Fruit fly (Drosophila melanogaster): Measurements from ENCODE around the gene CG13308.

CG13308 gene

dm6 chr3L:8827133-8827867, 19.0 kb downstream of the CG13308 start, which contains the start of gene dally (continued):
- TF ChIP-seq CG17385 (GFP tag; optimal IDR thresholded peaks at IDR 0.05): peak; percentile 41
- TF ChIP-seq CG34224 (GFP tag; IDR thresholded peaks at IDR 0.05; ENCODE audit: partially characterized antibody): peak; percentile 61
- peak; percentile 50 for TF ChIP-seq CG12071 (GFP tag; optimal IDR thresholded peaks at IDR 0.05)
- TF ChIP-seq CG17186 (GFP tag; optimal IDR thresholded peaks at IDR 0.05): no peak
- peak; percentile 16 for TF ChIP-seq CG1603 (tag; optimal IDR thresholded peaks at IDR 0.05)
- no peak for TF ChIP-seq gfzf (GFP tag; optimal IDR thresholded peaks at IDR 0.05)
- no peak for TF ChIP-seq Abd-B (GFP tag; optimal IDR thresholded peaks at IDR 0.05)
- no peak for TF ChIP-seq CG10654 (GFP tag; optimal IDR thresholded peaks at IDR 0.05)
- TF ChIP-seq Ets97D (GFP tag; optimal IDR thresholded peaks at IDR 0.05): peak; percentile 10
- peak; percentile 55 for TF ChIP-seq Rfx (GFP tag; IDR thresholded peaks at IDR 0.05)
- TF ChIP-seq CG14441 (GFP tag; IDR thresholded peaks at IDR 0.05): 0 out of 2 replicates have a peak, but pooled peaks have one; percentile 6
- TF ChIP-seq Tbp (GFP tag; optimal IDR thresholded peaks at IDR 0.05): no peak
- peak; percentile 8 for TF ChIP-seq CG6765 (GFP tag; optimal IDR thresholded peaks at IDR 0.05)
- no peak for TF ChIP-seq BtbVII (GFP tag; optimal IDR thresholded peaks at IDR 0.05)
- TF ChIP-seq dysf (GFP tag; IDR thresholded peaks at IDR 0.05): no peak
- no peak for TF ChIP-seq CG34422 (GFP tag; IDR thresholded peaks at IDR 0.05)
- TF ChIP-seq Mes4 (GFP tag; optimal IDR thresholded peaks at IDR 0.05): no peak
- peak; percentile 88 for TF ChIP-seq HLHmδ (GFP tag; optimal IDR thresholded peaks at IDR 0.05)
- TF ChIP-seq CG33557 (GFP tag; optimal IDR thresholded peaks at IDR 0.05): no peak
- TF ChIP-seq CG3847 (GFP tag; IDR thresholded peaks at IDR 0.05): no peak
- peak; percentile 34 for TF ChIP-seq sd (tag; optimal IDR thresholded peaks at IDR 0.05)
- peak; percentile 54 for TF ChIP-seq slbo (GFP tag; IDR thresholded peaks at IDR 0.05)
- TF ChIP-seq CG4360 (GFP tag; IDR thresholded peaks at IDR 0.05): peak; percentile 48; the same call in 1 of the 2 replicates
- TF ChIP-seq ATbp (GFP tag; optimal IDR thresholded peaks at IDR 0.05): no peak
- TF ChIP-seq CG9932 (GFP tag; IDR thresholded peaks at IDR 0.05): peak; percentile 41
- TF ChIP-seq D19B (GFP tag; optimal IDR thresholded peaks at IDR 0.05): no peak
- TF ChIP-seq hth (optimal IDR thresholded peaks at IDR 0.05): no peak
- TF ChIP-seq sug (tag; optimal IDR thresholded peaks at IDR 0.05): peak; percentile 26
- no peak for TF ChIP-seq Bteb2 (GFP tag; optimal IDR thresholded peaks at IDR 0.05)
- TF ChIP-seq Bgb (GFP tag; IDR thresholded peaks at IDR 0.05; ENCODE audit: partially characterized antibody): no peak; the same call in 1 of the 2 replicates
- no peak for TF ChIP-seq Hr3 (GFP tag; optimal IDR thresholded peaks at IDR 0.05)
- no peak for TF ChIP-seq ham (GFP tag; IDR thresholded peaks at IDR 0.05)
- no peak for TF ChIP-seq NK7.1 (GFP tag; optimal IDR thresholded peaks at IDR 0.05)
- peak; percentile 2 for TF ChIP-seq Meics (GFP tag; optimal IDR thresholded peaks at IDR 0.05)
- peak; percentile 19 for TF ChIP-seq BEAF-32 (GFP tag; optimal IDR thresholded peaks at IDR 0.05)
- TF ChIP-seq TFAM (GFP tag; optimal IDR thresholded peaks at IDR 0.05): no peak
- no peak for TF ChIP-seq cad (GFP tag; optimal IDR thresholded peaks at IDR 0.05)
- TF ChIP-seq Vsx1 (GFP tag; optimal IDR thresholded peaks at IDR 0.05): peak; percentile 5
- TF ChIP-seq fd64A (GFP tag; optimal IDR thresholded peaks at IDR 0.05): peak; percentile 15
- TF ChIP-seq CG17359 (tag; optimal IDR thresholded peaks at IDR 0.05): peak; percentile 36
- no peak for TF ChIP-seq schlank (tag; optimal IDR thresholded peaks at IDR 0.05)
- TF ChIP-seq CG6175 (GFP tag; IDR thresholded peaks at IDR 0.05): peak; percentile 64; the same call in 2 of the 3 replicates
- no peak for TF ChIP-seq lov (optimal IDR thresholded peaks at IDR 0.05)
- TF ChIP-seq lov (GFP tag; IDR thresholded peaks at IDR 0.05): peak; percentile 63; the same call in 2 of the 3 replicates
- TF ChIP-seq trh (GFP tag; optimal IDR thresholded peaks at IDR 0.05): no peak
- no peak for TF ChIP-seq Aef1 (GFP tag; IDR thresholded peaks at IDR 0.05)
- no peak for TF ChIP-seq CG13775 (GFP tag; optimal IDR thresholded peaks at IDR 0.05)
- TF ChIP-seq pfk (GFP tag; optimal IDR thresholded peaks at IDR 0.05): peak; percentile 36
- TF ChIP-seq CG7372 (GFP tag; IDR thresholded peaks at IDR 0.05): peak; percentile 67; the same call in 1 of the 2 replicates
- 0 out of 2 replicates have a peak, but pooled peaks have one; percentile 22 for TF ChIP-seq wdn (GFP tag; IDR thresholded peaks at IDR 0.05)
